Worm (Caenorhabditis elegans): ENCODE results near the gene mdt-9.

ce11 chrIV:13346078-13346477, 40.1 kb upstream of the mdt-9 start:
- TF ChIP-seq lin-13 (tag; optimal IDR thresholded peaks at IDR 0.05): no peak
- TF ChIP-seq blmp-1 (tag; optimal IDR thresholded peaks at IDR 0.05): no peak
- TF ChIP-seq nhr-237 (tag; optimal IDR thresholded peaks at IDR 0.05): no peak
- TF ChIP-seq pha-4 (tag; optimal IDR thresholded peaks at IDR 0.05): no peak
- TF ChIP-seq mep-1 (tag; optimal IDR thresholded peaks at IDR 0.05): no peak
- no peak for TF ChIP-seq ztf-11 (tag; optimal IDR thresholded peaks at IDR 0.05)

All from whole organism, mixed stage, embryonic.